Fruit fly (Drosophila melanogaster) whole organism, adult: ENCODE results near the gene CG12182.

Source experiments
- CG12768 ChIP-seq: fragments of 200-800 bp; sonication (Bioruptor generic); optimal IDR thresholded peaks from 2 replicates; lab custom pipeline; 2017; ENCODE audit warnings: missing biosample characterization, missing genetic modification characterization, mild to moderate bottlenecking, moderate library complexity, missing genetic modification reagents
- CG14711 ChIP-seq: fragments of 200-800 bp; sonication (Bioruptor generic); optimal IDR thresholded peaks from 2 replicates; lab custom pipeline; 2018; ENCODE audit warnings: missing biosample characterization, mild to moderate bottlenecking, missing genetic modification characterization, moderate library complexity
- CG1620 ChIP-seq: fragments of 200-800 bp; sonication (Bioruptor generic); optimal IDR thresholded peaks from 2 replicates; lab custom pipeline; 2016; ENCODE audit warnings: missing biosample characterization, missing genetic modification characterization
- CG7045 ChIP-seq: fragments of 200-800 bp; sonication (Bioruptor generic); optimal IDR thresholded peaks from 2 replicates; lab custom pipeline; 2017; ENCODE audit warnings: missing biosample characterization, mild to moderate bottlenecking, missing genetic modification characterization
- Clk ChIP-seq: fragments of 200-800 bp; sonication (Bioruptor generic); optimal IDR thresholded peaks from 2 replicates; lab custom pipeline; 2017; ENCODE audit warnings: missing biosample characterization, missing genetic modification characterization
- cic ChIP-seq: fragments of 200-800 bp; sonication (Bioruptor generic); optimal IDR thresholded peaks from 2 replicates; lab custom pipeline; 2017; ENCODE audit warnings: missing biosample characterization, mild to moderate bottlenecking, missing genetic modification characterization, moderate library complexity
- kay ChIP-seq: fragments of 200-800 bp; sonication (Bioruptor generic); peaks from one replicate; lab custom pipeline; 2016; ENCODE audit warnings: missing biosample characterization, missing genetic modification characterization, borderline replicate concordance
- tj ChIP-seq: fragments of 200-800 bp; sonication (Bioruptor generic); optimal IDR thresholded peaks from 3 replicates; lab custom pipeline; 2017; ENCODE audit warnings: missing biosample characterization, mild to moderate bottlenecking, missing genetic modification characterization, moderate library complexity

- TF ChIP-seq tj (no peak), kay (GFP tag; lab: Kevin White, UChicago) (no peak), CG1620 (GFP tag; lab: Kevin White, UChicago) (peak; percentile 84), Clk (peak; percentile 56), CG7045 (peak; percentile 49), cic (GFP tag; lab: Kevin White, UChicago) (no peak), CG14711 (peak; percentile 54), CG12768 (GFP tag; lab: Kevin White, UChicago) (peak; percentile 4)
These were observed 10.0 kb downstream of the CG12182 start, which contains the start of gene dos for dm6 chr3L:2589167-2589910.
